Worm (Caenorhabditis elegans) whole organism, L4 larva: ENCODE data around the gene cest-33.

Experiments used
- F10B5.3 ChIP-seq: sonication (generic microtip); optimal IDR thresholded peaks from 2 replicates; lab custom pipeline; 2016; ENCODE audit warnings: mild to moderate bottlenecking, missing genetic modification characterization, missing compliant biosample characterization
- F44E2.7 ChIP-seq: fragments of 200-800 bp; sonication (Bioruptor generic); IDR thresholded peaks from 2 replicates; pipeline ENCODE4 v2.1.2; 2022; ENCODE audit warnings: missing genetic modification characterization, missing compliant biosample characterization
- T20F7.1 ChIP-seq: fragments of 200-800 bp; sonication (Bioruptor generic); optimal IDR thresholded peaks from 2 replicates; lab custom pipeline; 2018; ENCODE audit warnings: mild to moderate bottlenecking, missing genetic modification characterization, missing compliant biosample characterization
- T26A8.4 ChIP-seq: fragments of 200-800 bp; sonication (Bioruptor generic); IDR thresholded peaks from 2 replicates; pipeline ENCODE4 v1.3.6; 2022; ENCODE audit warnings: missing genetic modification characterization, missing compliant biosample characterization
- Y48G9A.11 ChIP-seq: fragments of 200-800 bp; sonication (Bioruptor generic); IDR thresholded peaks from 2 replicates; pipeline ENCODE4 v1.3.6; 2022; ENCODE audit warnings: missing genetic modification reagents, missing genetic modification characterization, missing compliant biosample characterization
- aly-2 ChIP-seq: sonication (generic microtip); optimal IDR thresholded peaks from 2 replicates; lab custom pipeline; 2018; ENCODE audit warnings: missing biosample characterization, missing genetic modification characterization
- arid-1 ChIP-seq: fragments of 200-800 bp; sonication (Bioruptor generic); conservative IDR thresholded peaks from 2 replicates; pipeline ENCODE4 v1.3.6; 2022; ENCODE audit warnings: missing genetic modification reagents, missing genetic modification characterization, missing compliant biosample characterization
- attf-4 ChIP-seq: sonication (generic microtip); optimal IDR thresholded peaks from 3 replicates; lab custom pipeline; 2017; ENCODE audit warnings: missing biosample characterization, missing genetic modification characterization
- ceh-62 ChIP-seq: sonication (generic microtip); optimal IDR thresholded peaks from 2 replicates; lab custom pipeline; 2017; ENCODE audit warnings: missing biosample characterization, missing genetic modification characterization
- ces-1 ChIP-seq: fragments of 150-350 bp; sonication (generic microtip); optimal IDR thresholded peaks from 4 replicates; lab custom pipeline; 2014; ENCODE audit warnings: missing biosample characterization, missing genetic modification reagents, missing genetic modification characterization
- ctbp-1 ChIP-seq: fragments of 200-800 bp; sonication (Bioruptor generic); IDR thresholded peaks from 2 replicates; pipeline ENCODE4 v1.3.6; 2022; ENCODE audit warnings: missing genetic modification reagents, missing genetic modification characterization, missing compliant biosample characterization
- daf-16 ChIP-seq, 3 experiments: sonication (generic microtip); optimal IDR thresholded peaks; 2 replicates each; lab custom pipeline; 2016 to 2017; ENCODE audit warnings: missing genetic modification characterization in 3 of 3, missing genetic modification reagents in 3 of 3, mild to moderate bottlenecking in 2 of 3, missing compliant biosample characterization in 2 of 3, missing biosample characterization in 1 of 3, moderate library complexity in 1 of 3
- daf-8 ChIP-seq: fragments of 200-800 bp; sonication (Bioruptor generic); IDR thresholded peaks from 2 replicates; pipeline ENCODE4 v1.3.6; 2022; ENCODE audit warnings: missing genetic modification characterization, missing compliant biosample characterization
- dmd-6 ChIP-seq: fragments of 200-800 bp; sonication (Bioruptor generic); IDR thresholded peaks from 2 replicates; pipeline ENCODE4 v1.3.6; 2022; ENCODE audit warnings: missing genetic modification reagents, missing genetic modification characterization, missing compliant biosample characterization
- dmd-8 ChIP-seq: fragments of 200-800 bp; sonication (Bioruptor generic); IDR thresholded peaks from 2 replicates; pipeline ENCODE4 v1.3.6; 2022; ENCODE audit warnings: missing genetic modification characterization, missing compliant biosample characterization
- dve-1 ChIP-seq: sonication (generic microtip); optimal IDR thresholded peaks from 2 replicates; lab custom pipeline; 2017; ENCODE audit warnings: antibody characterized with exemption, mild to moderate bottlenecking, missing genetic modification characterization, missing compliant biosample characterization; ENCODE audit not compliant: insufficient read depth
- egl-27 ChIP-seq: sonication (generic microtip); optimal IDR thresholded peaks from 3 replicates; lab custom pipeline; 2017; ENCODE audit warnings: missing biosample characterization, missing genetic modification reagents, missing genetic modification characterization
- fos-1 ChIP-seq: fragments of 150-350 bp; optimal IDR thresholded peaks from 2 replicates; lab custom pipeline; 2014; ENCODE audit warnings: missing biosample characterization, missing genetic modification characterization
- hif-1 ChIP-seq, 2 experiments: sonication (generic microtip); optimal IDR thresholded peaks; 2 replicates each; lab custom pipeline; 2016 to 2017; ENCODE audit warnings: missing compliant biosample characterization in 2 of 2, missing genetic modification characterization in 2 of 2, missing genetic modification reagents in 2 of 2, missing genotype in 2 of 2, mild to moderate bottlenecking in 1 of 2
- hlh-11 ChIP-seq: fragments of 200-800 bp; sonication (Bioruptor generic); optimal IDR thresholded peaks from 2 replicates; lab custom pipeline; 2018; ENCODE audit warnings: mild to moderate bottlenecking, missing genetic modification characterization, missing compliant biosample characterization
- lim-7 ChIP-seq: fragments of 200-800 bp; sonication (Bioruptor generic); IDR thresholded peaks from 2 replicates; pipeline ENCODE4 v1.3.6; 2022; ENCODE audit warnings: missing genetic modification characterization, missing compliant biosample characterization
- lin-38 ChIP-seq: fragments of 200-800 bp; sonication (Bioruptor generic); IDR thresholded peaks from 2 replicates; pipeline ENCODE4 v1.3.6; 2022; ENCODE audit warnings: missing genetic modification reagents, missing genetic modification characterization, missing compliant biosample characterization
- mes-2 ChIP-seq: sonication (generic microtip); optimal IDR thresholded peaks from 2 replicates; lab custom pipeline; 2016; ENCODE audit warnings: missing genotype, mild to moderate bottlenecking, missing genetic modification characterization, missing compliant biosample characterization; ENCODE audit not compliant: poor library complexity, severe bottlenecking
- nhr-10 ChIP-seq: fragments of 150-350 bp; optimal IDR thresholded peaks from 2 replicates; lab custom pipeline; 2014; ENCODE audit warnings: missing biosample characterization, missing genetic modification characterization
- nhr-102 ChIP-seq: sonication (generic microtip); optimal IDR thresholded peaks from 2 replicates; lab custom pipeline; 2016; ENCODE audit warnings: mild to moderate bottlenecking, missing genetic modification characterization, moderate library complexity, missing compliant biosample characterization
- nhr-28 ChIP-seq: fragments of 150-350 bp; optimal IDR thresholded peaks from 2 replicates; lab custom pipeline; 2014; ENCODE audit warnings: missing biosample characterization, missing genetic modification characterization
- nhr-42 ChIP-seq: fragments of 200-800 bp; sonication (Bioruptor generic); IDR thresholded peaks from 2 replicates; pipeline ENCODE4 v1.3.6; 2022; ENCODE audit warnings: missing genetic modification characterization, missing compliant biosample characterization
- nhr-6 ChIP-seq: fragments of 150-350 bp; optimal IDR thresholded peaks from 2 replicates; lab custom pipeline; 2014; ENCODE audit warnings: missing biosample characterization, missing genetic modification characterization
- nhr-77 ChIP-seq: fragments of 150-350 bp; optimal IDR thresholded peaks from 2 replicates; lab custom pipeline; 2014; ENCODE audit warnings: missing biosample characterization, missing genetic modification characterization
- pha-4 ChIP-seq, 2 experiments: fragments of 150-350 bp in 1 of 2; fragments of 200-800 bp in 1 of 2; sonication (Bioruptor generic) in 1 of 2; IDR thresholded peaks in 1 of 2; optimal IDR thresholded peaks in 1 of 2; 2 replicates each; pipeline versions ENCODE4 v1.3.6 to Lab custom; 2014 to 2022; ENCODE audit warnings: missing genetic modification characterization in 2 of 2, missing genetic modification reagents in 2 of 2, missing biosample characterization in 1 of 2, missing compliant biosample characterization in 1 of 2
- php-3 ChIP-seq: fragments of 200-800 bp; sonication (Bioruptor generic); IDR thresholded peaks from 2 replicates; pipeline ENCODE4 v1.3.6; 2022; ENCODE audit warnings: missing genetic modification reagents, missing genetic modification characterization, missing compliant biosample characterization
- pqm-1 ChIP-seq: sonication (generic microtip); optimal IDR thresholded peaks from 2 replicates; lab custom pipeline; 2017; ENCODE audit warnings: missing biosample characterization, missing genetic modification characterization
- rbr-2 ChIP-seq: sonication (generic microtip); optimal IDR thresholded peaks from 2 replicates; lab custom pipeline; 2016; ENCODE audit warnings: missing genotype, missing genetic modification characterization, missing compliant biosample characterization
- spr-3 ChIP-seq: fragments of 200-800 bp; sonication (Bioruptor generic); optimal IDR thresholded peaks from 2 replicates; lab custom pipeline; 2018; ENCODE audit warnings: mild to moderate bottlenecking, missing genetic modification characterization, missing compliant biosample characterization
- tra-1 ChIP-seq: fragments of 200-800 bp; sonication (Bioruptor generic); IDR thresholded peaks from 2 replicates; pipeline ENCODE4 v1.3.6; 2022; ENCODE audit warnings: missing genetic modification reagents, missing genetic modification characterization, missing compliant biosample characterization
- unc-130 ChIP-seq: sonication (generic microtip); optimal IDR thresholded peaks from 2 replicates; lab custom pipeline; 2016; ENCODE audit warnings: missing genetic modification reagents, missing genetic modification characterization, missing compliant biosample characterization
- unc-62 ChIP-seq, 3 experiments: fragments of 150-350 bp in 1 of 3; sonication (generic microtip); optimal IDR thresholded peaks in 2 of 3; peaks in 1 of 3; 1 replicate in 1 of 3; 2 replicates in 2 of 3; lab custom pipeline; 2014 to 2017; ENCODE audit warnings: missing biosample characterization in 3 of 3, missing genetic modification characterization in 3 of 3, missing genetic modification reagents in 3 of 3, missing genotype in 1 of 3
- vab-7 ChIP-seq: fragments of 200-800 bp; sonication (Bioruptor generic); IDR thresholded peaks from 2 replicates; pipeline ENCODE4 v1.3.6; 2022; ENCODE audit warnings: missing genetic modification reagents, missing genetic modification characterization, missing compliant biosample characterization
- zfp-2 ChIP-seq: sonication (generic microtip); optimal IDR thresholded peaks from 2 replicates; lab custom pipeline; 2016; ENCODE audit warnings: mild to moderate bottlenecking, missing genetic modification characterization, missing compliant biosample characterization
- zfp-3 ChIP-seq: fragments of 200-800 bp; sonication (Bioruptor generic); conservative IDR thresholded peaks from 2 replicates; pipeline ENCODE4 v1.3.6; 2022; ENCODE audit warnings: missing genetic modification reagents, missing genetic modification characterization, missing compliant biosample characterization
- zip-11 ChIP-seq: fragments of 200-800 bp; sonication (Bioruptor generic); IDR thresholded peaks from 2 replicates; pipeline ENCODE4 v1.3.6; 2022; ENCODE audit warnings: missing genetic modification characterization, missing compliant biosample characterization
- zip-2 ChIP-seq: fragments of 150-350 bp; optimal IDR thresholded peaks from 2 replicates; lab custom pipeline; 2014; ENCODE audit warnings: missing biosample characterization, missing genetic modification characterization

The cest-33 gene

DNA sequence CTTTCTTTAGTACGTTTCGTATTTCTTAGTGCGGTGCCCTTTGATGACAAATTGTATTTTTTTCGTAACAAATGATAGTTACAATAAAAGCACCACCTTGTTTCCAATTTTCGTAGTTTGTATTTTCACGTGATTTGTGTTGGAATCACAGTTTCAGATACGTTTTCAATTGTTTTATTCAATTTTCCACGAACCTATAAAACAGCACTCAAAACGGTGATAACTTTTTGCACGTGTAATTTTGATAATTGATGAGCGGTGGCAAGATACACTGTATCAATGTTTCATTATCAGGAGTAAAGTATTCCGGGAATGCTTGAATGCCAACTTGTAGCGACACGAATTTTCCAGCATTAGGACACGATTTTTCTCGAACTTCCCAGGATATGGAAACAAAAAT, 45.7 kb upstream of the cest-33 start (continued):
- TF ChIP-seq F10B5.3, result no peak
- no peak for TF ChIP-seq aly-2 (tag; lab: Kevin White, UChicago)
- no peak for TF ChIP-seq T26A8.4
- no peak for TF ChIP-seq hif-1 (tag; optimal IDR thresholded peaks at IDR 0.05; lab: Kevin White, UChicago)
- TF ChIP-seq zip-2 (tag; lab: Kevin White, UChicago), result no peak
- no peak for TF ChIP-seq unc-130 (GFP tag; lab: Kevin White, UChicago)
- TF ChIP-seq lim-7 (GFP tag; lab: Robert Waterston, UW), result no peak
- TF ChIP-seq egl-27, result no peak
- TF ChIP-seq rbr-2 (tag; lab: Kevin White, UChicago), result no peak
- TF ChIP-seq T20F7.1 (GFP tag; lab: Kevin White, UChicago), result peak; percentile 31
- no peak for TF ChIP-seq nhr-6 (tag; lab: Kevin White, UChicago)
- no peak for TF ChIP-seq ceh-62 (tag; lab: Kevin White, UChicago)
- TF ChIP-seq ces-1 (GFP tag; lab: Kevin White, UChicago), result no peak
- TF ChIP-seq daf-8 (GFP tag; lab: Robert Waterston, UW), result no peak
- TF ChIP-seq F44E2.7 (GFP tag; lab: Robert Waterston, UW), result no peak
- TF ChIP-seq Y48G9A.11 (GFP tag; lab: Robert Waterston, UW), result no peak

DNA sequence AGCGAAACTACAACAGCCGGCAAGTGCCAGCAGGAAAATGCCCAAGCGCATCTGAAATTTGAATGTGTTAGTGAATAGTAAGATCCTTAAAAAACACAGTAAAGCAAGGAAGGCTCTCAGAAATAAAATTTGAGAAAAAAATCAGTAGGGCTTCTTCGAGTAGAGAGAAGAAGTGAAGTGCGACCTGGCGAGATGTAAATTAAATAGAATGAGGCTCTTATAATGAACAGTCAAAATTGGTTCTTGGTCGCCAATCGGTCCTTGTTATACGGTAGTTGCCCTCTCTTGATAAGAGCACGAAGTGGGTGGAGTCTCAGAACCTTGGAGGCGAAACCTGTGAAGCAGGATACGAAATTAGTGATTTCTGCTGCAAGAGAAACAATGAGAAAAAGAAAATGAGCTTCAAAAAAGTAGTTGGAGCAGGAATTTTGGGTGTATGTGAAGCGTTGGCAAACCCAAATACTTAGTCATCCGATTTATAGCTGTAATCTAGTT, 43.3 kb upstream of the cest-33 start, which contains the start of gene bcf-1:
Gene bcf-1 (minus strand): TSS at position 51 of the 495 bp plus-strand sequence.
- no peak for TF ChIP-seq zip-11
- TF ChIP-seq fos-1, result no peak
- TF ChIP-seq php-3 (GFP tag; lab: Robert Waterston, UW), result 0 out of 2 replicates have a peak, but pooled peaks have one; percentile 52
- no peak for TF ChIP-seq spr-3 (GFP tag; lab: Kevin White, UChicago)
- TF ChIP-seq hlh-11 (tag; lab: Kevin White, UChicago), result peak; percentile 33
- TF ChIP-seq pqm-1, result peak; percentile 79
- no peak for TF ChIP-seq daf-8 (GFP tag; lab: Robert Waterston, UW)
- TF ChIP-seq vab-7, result no peak
- peak; percentile 29 for TF ChIP-seq nhr-28
- TF ChIP-seq dmd-6 (GFP tag; lab: Robert Waterston, UW), result peak; percentile 63
- TF ChIP-seq, all 104 proteins: peak for 5

DNA sequence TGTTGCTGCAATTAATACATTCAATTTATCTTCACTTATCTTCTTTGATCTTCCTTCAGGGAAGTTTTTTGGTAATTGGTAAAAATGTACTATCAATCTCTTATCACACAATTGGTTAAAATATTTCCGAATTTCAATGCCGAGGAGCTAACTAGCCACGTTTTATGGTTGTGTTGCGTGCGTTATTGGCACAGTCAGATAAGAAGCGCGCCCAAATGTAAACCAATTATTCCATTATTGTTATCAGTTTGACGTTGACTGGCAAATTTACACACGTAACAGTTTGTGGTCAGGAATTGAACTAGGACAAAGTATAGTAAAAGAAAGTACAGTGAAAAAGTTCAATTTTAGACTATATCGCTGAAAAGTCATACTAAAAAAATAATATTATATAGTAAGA, 42.1 kb upstream of the cest-33 start:
- TF ChIP-seq nhr-102 (tag; lab: Kevin White, UChicago) (peak; percentile 5), pha-4 (GFP tag; IDR thresholded peaks at IDR 0.05; lab: Robert Waterston, UW) (no peak), pha-4 (tag; optimal IDR thresholded peaks at IDR 0.05; lab: Kevin White, UChicago) (no peak), ctbp-1 (no peak), mes-2 (tag; lab: Kevin White, UChicago) (peak; percentile 43), dve-1 (tag; lab: Kevin White, UChicago) (peak; percentile 73), daf-16 (GFP tag; optimal IDR thresholded peaks at IDR 0.05; lab: Kevin White, UChicago) (no peak), daf-16 (tag; optimal IDR thresholded peaks at IDR 0.05; lab: Kevin White, UChicago) (peak; percentile 87), F10B5.3 (no peak), dmd-6 (GFP tag; lab: Robert Waterston, UW) (peak; percentile 34), php-3 (GFP tag; lab: Robert Waterston, UW) (peak; percentile 93), hlh-11 (tag; lab: Kevin White, UChicago) (peak; percentile 63), pqm-1 (peak; percentile 34), attf-4 (tag; lab: Kevin White, UChicago) (no peak), nhr-28 (peak; percentile 84)

DNA sequence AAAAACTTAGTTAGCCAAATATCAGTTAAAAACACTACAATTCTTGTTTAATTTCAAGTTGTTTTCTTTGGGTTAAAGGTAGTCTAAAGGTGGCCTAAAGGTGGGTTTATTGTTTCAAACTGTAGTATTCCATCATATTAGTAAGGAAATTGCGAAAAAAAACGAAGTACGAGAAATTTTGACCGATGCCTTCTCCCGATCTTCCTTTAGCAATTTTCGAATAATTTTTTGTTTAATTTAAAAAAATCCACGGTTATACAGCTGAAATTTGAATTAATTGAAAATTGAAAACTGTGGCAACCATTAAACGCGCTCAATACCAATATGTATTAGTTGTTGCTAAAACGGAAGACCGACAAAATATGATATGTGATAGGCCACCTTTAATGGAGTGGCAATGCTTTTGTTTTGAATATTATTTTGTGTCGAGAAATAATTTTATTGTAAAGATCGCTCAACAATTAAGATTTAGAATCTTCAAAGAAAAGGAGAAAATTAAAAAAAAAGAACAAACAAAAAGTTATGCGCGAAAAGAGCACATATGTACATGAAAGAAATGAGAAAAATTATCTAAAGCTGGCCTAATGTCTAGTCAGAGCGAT, 35.6 kb upstream of the cest-33 start:
- TF ChIP-seq dmd-8, result no peak
- TF ChIP-seq unc-62 (GFP tag; optimal IDR thresholded peaks at IDR 0.05 in 1 of 2; lab: Kevin White, UChicago), result peak in 1 of 2 experiments; percentile 57
- TF ChIP-seq unc-62 (tag; optimal IDR thresholded peaks at IDR 0.05; lab: Kevin White, UChicago), result no peak
- TF ChIP-seq nhr-77 (tag; lab: Kevin White, UChicago), result peak; percentile 49
- peak; percentile 59 for TF ChIP-seq dve-1 (tag; lab: Kevin White, UChicago)
- TF ChIP-seq nhr-42 (GFP tag; lab: Robert Waterston, UW), result no peak
- peak; percentile 55 for TF ChIP-seq nhr-10 (tag; lab: Kevin White, UChicago)
- no peak for TF ChIP-seq zfp-2 (tag; lab: Kevin White, UChicago)
- peak; percentile 14 for TF ChIP-seq pqm-1
- TF ChIP-seq zfp-3 (GFP tag; lab: Robert Waterston, UW), result peak; percentile 75
- peak; percentile 12; the same call in 1 of the 2 replicates for TF ChIP-seq tra-1 (GFP tag; lab: Robert Waterston, UW)
- peak; percentile 42 for TF ChIP-seq lin-38
- TF ChIP-seq arid-1 (GFP tag; lab: Robert Waterston, UW), result no peak
- peak; percentile 55 for TF ChIP-seq T20F7.1 (GFP tag; lab: Kevin White, UChicago)
- TF ChIP-seq pha-4 (GFP tag; IDR thresholded peaks at IDR 0.05; lab: Robert Waterston, UW), result 0 out of 2 replicates have a peak, but pooled peaks have one; percentile 20
- no peak for TF ChIP-seq pha-4 (tag; optimal IDR thresholded peaks at IDR 0.05; lab: Kevin White, UChicago)
- TF ChIP-seq fos-1, result no peak
- no peak for TF ChIP-seq hif-1 (tag; optimal IDR thresholded peaks at IDR 0.05; lab: Kevin White, UChicago)
